Fruit fly (Drosophila melanogaster) whole organism, pupa: ENCODE results near the gene CG1116.

ENCODE experiments used
- CG12605 ChIP-seq: fragments of 200-800 bp; sonication (Bioruptor generic); IDR thresholded peaks from 2 replicates; pipeline ENCODE4 v1.3.6; 2022; ENCODE audit warnings: missing biosample characterization, missing genetic modification characterization
- CG13204 ChIP-seq: fragments of 200-800 bp; sonication (Bioruptor generic); optimal IDR thresholded peaks from 2 replicates; lab custom pipeline; 2018; ENCODE audit warnings: missing biosample characterization, mild to moderate bottlenecking, missing genetic modification characterization, moderate library complexity
- CG4496 ChIP-seq: fragments of 200-800 bp; sonication (Bioruptor generic); IDR thresholded peaks from 3 replicates; pipeline ENCODE4 v1.3.6; 2022; ENCODE audit warnings: missing biosample characterization, missing genetic modification characterization
- CG8159 ChIP-seq: fragments of 200-800 bp; sonication (Bioruptor generic); optimal IDR thresholded peaks from 3 replicates; lab custom pipeline; 2018; ENCODE audit warnings: missing biosample characterization, mild to moderate bottlenecking, missing genetic modification characterization, moderate library complexity
- CG9948 ChIP-seq: fragments of 200-800 bp; sonication (Bioruptor generic); optimal IDR thresholded peaks from 2 replicates; lab custom pipeline; 2018; ENCODE audit warnings: missing biosample characterization, mild to moderate bottlenecking, missing genetic modification characterization, moderate library complexity
- D1 ChIP-seq: fragments of 200-800 bp; sonication (Bioruptor generic); optimal IDR thresholded peaks from 2 replicates; lab custom pipeline; 2018; ENCODE audit warnings: missing biosample characterization, mild to moderate bottlenecking, missing genetic modification characterization, moderate library complexity
- EcR ChIP-seq: fragments of 200-800 bp; sonication (Bioruptor generic); optimal IDR thresholded peaks from 3 replicates; lab custom pipeline; 2019; ENCODE audit warnings: missing biosample characterization, missing genetic modification characterization, mild to moderate bottlenecking, moderate library complexity, missing genetic modification reagents
- Pif1B ChIP-seq: fragments of 200-800 bp; sonication (Bioruptor generic); optimal IDR thresholded peaks from 3 replicates; lab custom pipeline; 2016; ENCODE audit warnings: missing biosample characterization, missing genetic modification characterization
- Snoo ChIP-seq: fragments of 200-800 bp; sonication (Bioruptor generic); optimal IDR thresholded peaks from 3 replicates; lab custom pipeline; 2017; ENCODE audit warnings: missing biosample characterization, mild to moderate bottlenecking, missing genetic modification characterization, inconsistent platforms
- gl ChIP-seq: fragments of 200-800 bp; sonication (Bioruptor generic); optimal IDR thresholded peaks from 2 replicates; lab custom pipeline; 2018; ENCODE audit warnings: missing biosample characterization, mild to moderate bottlenecking, missing genetic modification characterization
- rn ChIP-seq: fragments of 200-800 bp; sonication (Bioruptor generic); IDR thresholded peaks from 2 replicates; pipeline ENCODE4 v1.3.6; 2022; ENCODE audit warnings: missing biosample characterization, missing genetic modification characterization

- TF ChIP-seq EcR (no peak), rn (GFP tag; lab: Robert Waterston, UW) (no peak), CG12605 (GFP tag; lab: Robert Waterston, UW) (no peak), CG9948 (tag; lab: Kevin White, UChicago) (no peak), CG13204 (no peak), Pif1B (no peak), Snoo (tag; lab: Kevin White, UChicago) (no peak), D1 (tag; lab: Kevin White, UChicago) (no peak), gl (tag; lab: Kevin White, UChicago) (no peak), CG8159 (tag; lab: Kevin White, UChicago) (no peak), CG4496 (GFP tag; lab: Robert Waterston, UW) (no peak)
Observed at dm6 chr3R:5261262-5261661, 41.8 kb downstream of the CG1116 start.
